Worm (Caenorhabditis elegans) whole organism, mixed stage, embryonic: ENCODE measurements around the gene sra-31.

Experiments
- M03D4.4 ChIP-seq: sonication (generic microtip); optimal IDR thresholded peaks from 2 replicates; lab custom pipeline; 2017; ENCODE audit warnings: mild to moderate bottlenecking, missing genetic modification characterization, missing compliant biosample characterization
- bed-3 ChIP-seq: fragments of 200-800 bp; sonication (Bioruptor generic); optimal IDR thresholded peaks from 3 replicates; lab custom pipeline; 2018; ENCODE audit warnings: mild to moderate bottlenecking, missing genetic modification characterization, moderate library complexity, missing compliant biosample characterization
- blmp-1 ChIP-seq: fragments of 150-350 bp; optimal IDR thresholded peaks from 2 replicates; lab custom pipeline; 2014; ENCODE audit warnings: missing biosample characterization, missing genetic modification characterization
- ceh-39 ChIP-seq: fragments of 150-350 bp; optimal IDR thresholded peaks from 2 replicates; lab custom pipeline; 2014; ENCODE audit warnings: missing biosample characterization, missing genetic modification characterization
- ceh-43 ChIP-seq: fragments of 200-800 bp; sonication (Bioruptor generic); optimal IDR thresholded peaks from 2 replicates; lab custom pipeline; 2018; ENCODE audit warnings: mild to moderate bottlenecking, missing genetic modification characterization, moderate library complexity, missing compliant biosample characterization
- ceh-83 ChIP-seq: fragments of 200-800 bp; sonication (Bioruptor generic); optimal IDR thresholded peaks from 2 replicates; lab custom pipeline; 2018; ENCODE audit warnings: mild to moderate bottlenecking, missing genetic modification characterization, missing compliant biosample characterization
- ces-1 ChIP-seq: fragments of 150-350 bp; optimal IDR thresholded peaks from 2 replicates; lab custom pipeline; 2014; ENCODE audit warnings: missing biosample characterization, missing genetic modification reagents, missing genetic modification characterization
- cnd-1 ChIP-seq: fragments of 200-800 bp; sonication (Bioruptor generic); optimal IDR thresholded peaks from 2 replicates; lab custom pipeline; 2018; ENCODE audit warnings: mild to moderate bottlenecking, missing genetic modification characterization, missing compliant biosample characterization
- drap-1 ChIP-seq: fragments of 200-800 bp; sonication (Bioruptor generic); optimal IDR thresholded peaks from 3 replicates; lab custom pipeline; 2018; ENCODE audit warnings: mild to moderate bottlenecking, missing genetic modification characterization, missing compliant biosample characterization
- elt-1 ChIP-seq: sonication (generic microtip); optimal IDR thresholded peaks from 2 replicates; lab custom pipeline; 2017; ENCODE audit warnings: missing genetic modification characterization, mild to moderate bottlenecking, missing compliant biosample characterization, antibody characterized with exemption, moderate library complexity, borderline replicate concordance; ENCODE audit not compliant: insufficient read depth
- ham-2 ChIP-seq: fragments of 200-800 bp; sonication (Bioruptor generic); optimal IDR thresholded peaks from 2 replicates; lab custom pipeline; 2018; ENCODE audit warnings: mild to moderate bottlenecking, missing genetic modification characterization, missing compliant biosample characterization
- lsy-2 ChIP-seq: fragments of 150-350 bp; optimal IDR thresholded peaks from 2 replicates; lab custom pipeline; 2014; ENCODE audit warnings: missing biosample characterization, missing genetic modification characterization
- mab-5 ChIP-seq: fragments of 150-350 bp; optimal IDR thresholded peaks from 2 replicates; lab custom pipeline; 2014; ENCODE audit warnings: missing biosample characterization, missing genetic modification characterization
- mep-1 ChIP-seq: fragments of 150-350 bp; optimal IDR thresholded peaks from 2 replicates; lab custom pipeline; 2017; ENCODE audit warnings: missing biosample characterization, missing genetic modification reagents, missing genetic modification characterization, inconsistent platforms
- mls-2 ChIP-seq: sonication (generic microtip); optimal IDR thresholded peaks from 2 replicates; lab custom pipeline; 2016; ENCODE audit warnings: mild to moderate bottlenecking, missing genetic modification characterization, moderate library complexity, missing compliant biosample characterization
- nhr-12 ChIP-seq: fragments of 150-350 bp; optimal IDR thresholded peaks from 2 replicates; lab custom pipeline; 2014; ENCODE audit warnings: missing biosample characterization, missing genetic modification characterization
- nhr-237 ChIP-seq: fragments of 150-350 bp; optimal IDR thresholded peaks from 2 replicates; lab custom pipeline; 2014; ENCODE audit warnings: missing biosample characterization, missing genetic modification characterization
- nhr-28 ChIP-seq: fragments of 150-350 bp; optimal IDR thresholded peaks from 2 replicates; lab custom pipeline; 2014; ENCODE audit warnings: missing biosample characterization, missing genetic modification characterization
- nhr-76 ChIP-seq: sonication (generic microtip); optimal IDR thresholded peaks from 2 replicates; lab custom pipeline; 2017; ENCODE audit warnings: missing biosample characterization, missing genetic modification characterization
- pha-4 ChIP-seq: fragments of 150-350 bp; optimal IDR thresholded peaks from 2 replicates; lab custom pipeline; 2018; ENCODE audit warnings: missing biosample characterization, missing genetic modification reagents, missing genetic modification characterization
- sptf-1 ChIP-seq: sonication (generic microtip); optimal IDR thresholded peaks from 2 replicates; lab custom pipeline; 2017; ENCODE audit warnings: mild to moderate bottlenecking, missing genetic modification characterization, moderate library complexity, missing compliant biosample characterization
- tbx-8 ChIP-seq: fragments of 200-800 bp; sonication (Bioruptor generic); optimal IDR thresholded peaks from 2 replicates; lab custom pipeline; 2018; ENCODE audit warnings: mild to moderate bottlenecking, missing genetic modification characterization, moderate library complexity, missing compliant biosample characterization
- unc-120 ChIP-seq: sonication (generic microtip); optimal IDR thresholded peaks from 2 replicates; lab custom pipeline; 2017; ENCODE audit warnings: missing genetic modification characterization, missing compliant biosample characterization; ENCODE audit not compliant: poor library complexity, severe bottlenecking
- unc-39 ChIP-seq: fragments of 150-350 bp; optimal IDR thresholded peaks from 2 replicates; lab custom pipeline; 2014; ENCODE audit warnings: missing biosample characterization, missing genetic modification characterization
- unc-62 ChIP-seq: fragments of 150-350 bp; optimal IDR thresholded peaks from 2 replicates; lab custom pipeline; 2014; ENCODE audit warnings: missing biosample characterization, missing genetic modification reagents, missing genetic modification characterization
- ztf-11 ChIP-seq: fragments of 150-350 bp; optimal IDR thresholded peaks from 2 replicates; lab custom pipeline; 2014; ENCODE audit warnings: missing biosample characterization, missing genetic modification characterization

The sra-31 gene

ce11 chrII:6535957-6536424 is 42.3 kb downstream of the sra-31 start, which contains the start of gene utp-20:
Gene utp-20 (plus strand): TSS chrII:6536374.
- TF ChIP-seq unc-62 (GFP tag; lab: Kevin White, UChicago): no peak
- TF ChIP-seq ceh-39 (tag; lab: Kevin White, UChicago): peak; percentile 39
- TF ChIP-seq lsy-2 (tag; lab: Kevin White, UChicago): peak; percentile 65
- peak; percentile 84 for TF ChIP-seq ces-1 (GFP tag; lab: Kevin White, UChicago)
- TF ChIP-seq elt-1: no peak
- peak; percentile 25 for TF ChIP-seq nhr-237 (tag; lab: Kevin White, UChicago)

ce11 chrII:6531940-6532339 is 46.3 kb downstream of the sra-31 start, which contains the start of gene abcx-1:
Gene abcx-1 (plus strand): TSS chrII:6532163.
- TF ChIP-seq cnd-1: no peak
- TF ChIP-seq unc-120 (tag; lab: Kevin White, UChicago): no peak
- TF ChIP-seq M03D4.4 (tag; lab: Kevin White, UChicago): no peak
- TF ChIP-seq unc-62 (GFP tag; lab: Kevin White, UChicago): no peak
- TF ChIP-seq drap-1 (GFP tag; lab: Kevin White, UChicago): no peak
- no peak for TF ChIP-seq blmp-1 (tag; lab: Kevin White, UChicago)
- no peak for TF ChIP-seq ceh-39 (tag; lab: Kevin White, UChicago)
- no peak for TF ChIP-seq nhr-28 (tag; lab: Kevin White, UChicago)
- TF ChIP-seq, all 35 proteins: peak for 0

- TF ChIP-seq nhr-28 (tag; lab: Kevin White, UChicago): no peak
- TF ChIP-seq bed-3: no peak
- no peak for TF ChIP-seq pha-4
- TF ChIP-seq ham-2 (GFP tag; lab: Kevin White, UChicago): no peak
- no peak for TF ChIP-seq sptf-1 (tag; lab: Kevin White, UChicago)
- TF ChIP-seq unc-62 (GFP tag; lab: Kevin White, UChicago): no peak
- TF ChIP-seq ces-1 (GFP tag; lab: Kevin White, UChicago): no peak
- TF ChIP-seq ceh-83 (GFP tag; lab: Kevin White, UChicago): no peak
- no peak for TF ChIP-seq nhr-12
- TF ChIP-seq elt-1: no peak
- no peak for TF ChIP-seq unc-39 (tag; lab: Kevin White, UChicago)
- no peak for TF ChIP-seq unc-120 (tag; lab: Kevin White, UChicago)
- TF ChIP-seq ztf-11 (tag; lab: Kevin White, UChicago): no peak
Measured at ce11 chrII:6531527-6531926, 46.8 kb downstream of the sra-31 start, which contains the start of gene abch-1. Gene abch-1 (minus strand): TSS chrII:6531627.

ce11 chrII:6528629-6529028 is 49.6 kb downstream of the sra-31 start, which contains the start of gene C56E6.4:
Gene C56E6.4 (minus strand): TSS chrII:6528729.
- TF ChIP-seq mab-5 (tag; lab: Kevin White, UChicago) (no peak), unc-39 (tag; lab: Kevin White, UChicago) (no peak), mep-1 (no peak), mls-2 (tag; lab: Kevin White, UChicago) (no peak), nhr-237 (tag; lab: Kevin White, UChicago) (no peak), elt-1 (no peak), blmp-1 (tag; lab: Kevin White, UChicago) (no peak), M03D4.4 (tag; lab: Kevin White, UChicago) (no peak), ces-1 (GFP tag; lab: Kevin White, UChicago) (no peak), tbx-8 (GFP tag; lab: Kevin White, UChicago) (no peak), sptf-1 (tag; lab: Kevin White, UChicago) (no peak), bed-3 (no peak), nhr-76 (tag; lab: Kevin White, UChicago) (no peak), ceh-43 (no peak)
